Worm (Caenorhabditis elegans): ENCODE results near the gene H40L08.7.

DNA sequence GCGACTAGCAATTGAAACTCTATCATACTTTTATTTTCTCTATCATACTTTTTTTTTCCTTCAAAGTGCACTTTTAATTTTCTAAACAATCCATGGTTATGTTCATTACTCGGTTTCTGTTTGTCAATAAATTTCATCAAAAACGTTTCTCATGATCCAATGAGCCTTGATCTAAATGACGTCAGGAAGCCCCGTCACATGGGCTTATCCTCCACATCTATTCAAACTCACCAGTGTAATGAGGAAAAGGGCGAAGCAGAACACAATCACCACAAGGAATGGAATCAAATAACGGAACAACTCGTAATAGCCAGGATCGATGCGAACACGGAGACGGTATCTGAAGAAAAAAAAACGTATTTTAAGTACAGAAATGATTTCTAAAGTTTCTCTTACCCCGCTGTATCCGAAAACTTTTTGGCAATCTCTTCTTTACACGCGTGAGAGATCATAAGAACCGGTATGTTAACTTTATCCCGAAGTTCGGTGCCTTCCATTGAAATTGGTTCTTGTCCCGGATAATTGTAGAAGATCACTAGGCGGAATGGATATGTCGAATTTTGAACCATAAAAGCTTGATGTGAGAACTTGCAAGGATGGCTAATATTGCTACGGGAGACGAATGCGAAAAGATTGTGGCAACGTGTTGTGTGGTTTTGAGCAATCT lies 38.4 kb downstream of the H40L08.7 start:
- no peak for TF ChIP-seq F10B5.3 (tag; optimal IDR thresholded peaks at IDR 0.05)
- no peak for TF ChIP-seq lir-3 (tag; optimal IDR thresholded peaks at IDR 0.05)
- no peak for TF ChIP-seq arid-1 (GFP tag; conservative IDR thresholded peaks at IDR 0.05)
- TF ChIP-seq nhr-42 (GFP tag; IDR thresholded peaks at IDR 0.05), result no peak
- no peak for TF ChIP-seq nhr-237 (tag; optimal IDR thresholded peaks at IDR 0.05)
- TF ChIP-seq lin-39 (tag; optimal IDR thresholded peaks at IDR 0.05), result no peak
- no peak for TF ChIP-seq dpl-1 (GFP tag; optimal IDR thresholded peaks at IDR 0.05)
- no peak for TF ChIP-seq snpc-4 (tag; optimal IDR thresholded peaks at IDR 0.05)
- TF ChIP-seq nhr-10 (tag; optimal IDR thresholded peaks at IDR 0.05), result no peak
- no peak for TF ChIP-seq ceh-62 (tag; optimal IDR thresholded peaks at IDR 0.05)
